Worm (Caenorhabditis elegans): ENCODE results near the gene T11F9.10.

Gene T11F9.10

ce11 chrV:11535504-11536062 lies 48.8 kb downstream of the T11F9.10 start:
- TF ChIP-seq ceh-18 (tag; optimal IDR thresholded peaks at IDR 0.05) (peak; percentile 25), dve-1 (tag; optimal IDR thresholded peaks at IDR 0.05) (no peak), ceh-9 (tag; optimal IDR thresholded peaks at IDR 0.05) (no peak), pat-9 (tag; optimal IDR thresholded peaks at IDR 0.05) (no peak), fkh-10 (GFP tag; optimal IDR thresholded peaks at IDR 0.05) (no peak), nfya-1 (tag; optimal IDR thresholded peaks at IDR 0.05) (peak; percentile 3), zip-5 (tag; optimal IDR thresholded peaks at IDR 0.05) (no peak), hlh-6 (tag; optimal IDR thresholded peaks at IDR 0.05) (no peak), rnt-1 (tag; optimal IDR thresholded peaks at IDR 0.05) (peak; percentile 33), T23F11.4 (GFP tag; optimal IDR thresholded peaks at IDR 0.05) (no peak), ama-1 (optimal IDR thresholded peaks at IDR 0.05) (no peak)

- no peak for TF ChIP-seq che-1 (tag; optimal IDR thresholded peaks at IDR 0.05)
- TF ChIP-seq unc-42 (tag; optimal IDR thresholded peaks at IDR 0.05), result peak; percentile 58
Measured at ce11 chrV:11536667-11537066, 49.9 kb downstream of the T11F9.10 start.

Data from whole organism, late embryonic.